Fruit fly (Drosophila melanogaster): ENCODE data around the gene Tango4.

Gene Tango4

DNA sequence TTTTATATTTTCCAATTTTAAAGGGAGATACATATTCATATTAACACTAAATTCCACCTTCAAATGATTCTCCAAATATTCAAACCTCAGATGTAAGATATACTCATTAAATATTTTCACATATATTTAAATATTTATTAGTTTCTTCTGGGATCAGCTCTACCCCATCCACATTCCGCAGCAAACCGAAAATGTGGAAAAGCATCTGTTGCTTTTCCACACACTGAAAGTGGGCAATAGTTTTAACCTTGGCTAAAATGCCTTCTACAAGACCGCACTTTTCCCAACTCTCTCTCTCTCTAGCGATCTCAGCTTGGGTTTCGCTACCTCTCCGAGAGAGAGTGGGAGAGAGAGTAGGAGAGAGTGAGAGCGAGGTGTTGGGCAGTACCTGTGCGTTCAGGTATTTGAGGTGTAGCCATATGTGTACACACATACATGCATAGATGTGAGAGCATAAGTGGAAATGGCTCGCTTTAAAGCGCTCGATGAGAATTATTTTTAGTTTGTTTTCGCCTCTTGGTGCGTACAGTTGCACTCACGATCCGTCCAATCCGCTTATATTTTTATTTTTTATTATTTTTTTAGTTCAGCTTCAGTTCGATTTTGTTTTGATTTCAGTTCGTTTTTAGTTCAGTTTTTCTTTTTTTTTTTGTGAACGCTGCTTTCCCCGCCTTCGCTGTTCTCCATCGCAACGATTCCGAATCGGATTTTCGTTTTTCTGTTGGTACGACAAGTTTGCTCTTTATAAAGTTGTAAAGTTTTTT, 14.0 kb upstream of the Tango4 start, which contains the start of gene CG1806 (continued):
- TF ChIP-seq CG6808 (GFP tag; optimal IDR thresholded peaks at IDR 0.05) = peak; percentile 69
- TF ChIP-seq CG1621 (tag; optimal IDR thresholded peaks at IDR 0.05) = no peak
- TF ChIP-seq CG9139 (GFP tag; optimal IDR thresholded peaks at IDR 0.05) = peak; percentile 47
- peak; percentile 26 for TF ChIP-seq CG6854 (GFP tag; optimal IDR thresholded peaks at IDR 0.05)
- TF ChIP-seq fd59A (GFP tag; optimal IDR thresholded peaks at IDR 0.05) = no peak
- no peak for TF ChIP-seq Met (GFP tag; optimal IDR thresholded peaks at IDR 0.05)
- no peak for TF ChIP-seq cyc (GFP tag; optimal IDR thresholded peaks at IDR 0.05)
- TF ChIP-seq spab (GFP tag; optimal IDR thresholded peaks at IDR 0.05) = peak; percentile 33
- TF ChIP-seq fkh (GFP tag; optimal IDR thresholded peaks at IDR 0.05) = peak; percentile 11
- peak; percentile 41 for TF ChIP-seq Lpt (GFP tag; optimal IDR thresholded peaks at IDR 0.05)
- TF ChIP-seq topi (GFP tag; optimal IDR thresholded peaks at IDR 0.05) = peak; percentile 10
- peak; percentile 59 for TF ChIP-seq CG16779 (tag; optimal IDR thresholded peaks at IDR 0.05)
- TF ChIP-seq net (GFP tag; optimal IDR thresholded peaks at IDR 0.05) = peak; percentile 29
- no peak for TF ChIP-seq Hr39 (GFP tag; optimal IDR thresholded peaks at IDR 0.05)
- no peak for TF ChIP-seq Hr38 (GFP tag; optimal IDR thresholded peaks at IDR 0.05)
- TF ChIP-seq CG31627 (GFP tag; optimal IDR thresholded peaks at IDR 0.05) = no peak
- TF ChIP-seq CG10669 (GFP tag; optimal IDR thresholded peaks at IDR 0.05) = peak; percentile 32
- peak; percentile 25 for TF ChIP-seq CG3032 (tag; optimal IDR thresholded peaks at IDR 0.05)
- peak; percentile 82 for TF ChIP-seq Eip78C (GFP tag)
- TF ChIP-seq Smox (GFP tag; optimal IDR thresholded peaks at IDR 0.05) = no peak
- TF ChIP-seq Blimp-1 (GFP tag; optimal IDR thresholded peaks at IDR 0.05) = no peak
- peak; percentile 72 for TF ChIP-seq eg (GFP tag; IDR thresholded peaks at IDR 0.05)
- peak; percentile 68; the same call in 1 of the 2 replicates for TF ChIP-seq CG15336 (GFP tag; IDR thresholded peaks at IDR 0.05)
- peak; percentile 11 for TF ChIP-seq CG32006 (GFP tag; optimal IDR thresholded peaks at IDR 0.05)

dm6 chrX:12007593-12007992, 13.3 kb upstream of the Tango4 start:
- TF ChIP-seq Gug (GFP tag; IDR thresholded peaks at IDR 0.05) (no peak), svp (GFP tag) (peak; percentile 6), Eip78C (GFP tag) (peak; percentile 71)

dm6 chrX:12012149-12013097, 8.4 kb upstream of the Tango4 start, which contains the start of the genes CG1492 and regucalcin:
CG1492 (minus strand) TSS chrX:12012211.
regucalcin (plus strand) TSS chrX:12012377.
- TF ChIP-seq Gug (GFP tag; IDR thresholded peaks at IDR 0.05) (no peak), svp (GFP tag) (peak; percentile 95), Eip78C (GFP tag) (peak; percentile 6), Hr39 (GFP tag; optimal IDR thresholded peaks at IDR 0.05) (no peak), fkh (GFP tag; optimal IDR thresholded peaks at IDR 0.05) (peak; percentile 66), dsx (GFP tag; optimal IDR thresholded peaks at IDR 0.05; ENCODE audit: poor library complexity, severe bottlenecking) (peak; percentile 31)

- no peak for TF ChIP-seq fd59A (GFP tag; optimal IDR thresholded peaks at IDR 0.05)
- peak; percentile 83 for TF ChIP-seq svp (GFP tag)
These were observed 7.8 kb upstream of the Tango4 start for dm6 chrX:12013098-12013493.

dm6 chrX:12014131-12014530, 6.7 kb upstream of the Tango4 start:
- no peak for TF ChIP-seq eg (GFP tag; IDR thresholded peaks at IDR 0.05)
- no peak for TF ChIP-seq Ets96B (tag; optimal IDR thresholded peaks at IDR 0.05)
- TF ChIP-seq Eip93F (GFP tag; optimal IDR thresholded peaks at IDR 0.05) = no peak
- peak; percentile 98 for TF ChIP-seq svp (GFP tag)
